Worm (Caenorhabditis elegans) whole organism, L2 larva: ENCODE data around the gene Y43F8B.17.

ENCODE experiments used
- C34F6.9 ChIP-seq: fragments of 150-350 bp; optimal IDR thresholded peaks from 2 replicates; lab custom pipeline; 2014; ENCODE audit warnings: missing biosample characterization, missing genetic modification characterization
- F13H6.1 ChIP-seq: sonication (generic microtip); optimal IDR thresholded peaks from 2 replicates; lab custom pipeline; 2016; ENCODE audit warnings: missing genetic modification characterization, missing compliant biosample characterization
- Y55F3AM.14 ChIP-seq: fragments of 200-800 bp; sonication (Bioruptor generic); optimal IDR thresholded peaks from 2 replicates; lab custom pipeline; 2018; ENCODE audit warnings: mild to moderate bottlenecking, missing genetic modification characterization, missing compliant biosample characterization
- ZK546.5 ChIP-seq: sonication (generic microtip); optimal IDR thresholded peaks from 2 replicates; lab custom pipeline; 2017; ENCODE audit warnings: missing biosample characterization, missing genetic modification characterization
- aly-2 ChIP-seq: fragments of 150-350 bp; optimal IDR thresholded peaks from 2 replicates; lab custom pipeline; 2014; ENCODE audit warnings: missing biosample characterization, missing genetic modification characterization
- blmp-1 ChIP-seq: sonication (generic microtip); optimal IDR thresholded peaks from 2 replicates; lab custom pipeline; 2017; ENCODE audit warnings: missing genetic modification characterization, mild to moderate bottlenecking, missing compliant biosample characterization, antibody characterized with exemption, moderate library complexity; ENCODE audit not compliant: insufficient read depth
- ceh-82 ChIP-seq: fragments of 150-350 bp; optimal IDR thresholded peaks from 2 replicates; lab custom pipeline; 2014; ENCODE audit warnings: missing biosample characterization, missing genetic modification characterization
- crh-2 ChIP-seq: sonication (generic microtip); optimal IDR thresholded peaks from 2 replicates; lab custom pipeline; 2017; ENCODE audit warnings: missing biosample characterization, missing genetic modification characterization
- dmd-4 ChIP-seq: sonication (generic microtip); optimal IDR thresholded peaks from 2 replicates; lab custom pipeline; 2017; ENCODE audit warnings: missing biosample characterization, missing genetic modification characterization
- egl-27 ChIP-seq: sonication (generic microtip); optimal IDR thresholded peaks from 3 replicates; lab custom pipeline; 2017; ENCODE audit warnings: missing biosample characterization, missing genetic modification reagents, missing genetic modification characterization
- elt-1 ChIP-seq: fragments of 150-350 bp; optimal IDR thresholded peaks from 2 replicates; lab custom pipeline; 2014; ENCODE audit warnings: missing biosample characterization, missing genetic modification characterization
- elt-3 ChIP-seq: sonication (generic microtip); optimal IDR thresholded peaks from 2 replicates; lab custom pipeline; 2017; ENCODE audit warnings: missing biosample characterization, missing genetic modification characterization
- fos-1 ChIP-seq: fragments of 150-350 bp; optimal IDR thresholded peaks from 2 replicates; lab custom pipeline; 2014; ENCODE audit warnings: missing biosample characterization, missing genetic modification characterization
- lin-11 ChIP-seq: fragments of 150-350 bp; sonication (generic microtip); optimal IDR thresholded peaks from 2 replicates; lab custom pipeline; 2014; ENCODE audit warnings: missing biosample characterization, missing genetic modification characterization, inconsistent platforms, mixed read lengths
- lin-13 ChIP-seq: fragments of 150-350 bp; optimal IDR thresholded peaks from 2 replicates; lab custom pipeline; 2014; ENCODE audit warnings: missing biosample characterization, missing genetic modification reagents, missing genetic modification characterization
- lin-39 ChIP-seq: fragments of 150-350 bp; optimal IDR thresholded peaks from 2 replicates; lab custom pipeline; 2014; ENCODE audit warnings: missing biosample characterization, missing genetic modification reagents, missing genetic modification characterization
- lsy-2 ChIP-seq, 2 experiments: fragments of 150-350 bp in 1 of 2; sonication (generic microtip) in 1 of 2; optimal IDR thresholded peaks; 2 replicates each; lab custom pipeline; 2014 to 2017; ENCODE audit warnings: missing biosample characterization in 2 of 2, missing genetic modification characterization in 2 of 2
- mbf-1 ChIP-seq: sonication (generic microtip); optimal IDR thresholded peaks from 2 replicates; lab custom pipeline; 2017; ENCODE audit warnings: missing biosample characterization, missing genetic modification characterization
- mdl-1 ChIP-seq, 2 experiments: fragments of 150-350 bp in 1 of 2; sonication (generic microtip) in 1 of 2; optimal IDR thresholded peaks; 2 replicates each; lab custom pipeline; 2017; ENCODE audit warnings: missing biosample characterization in 2 of 2, missing genetic modification characterization in 2 of 2
- nhr-10 ChIP-seq: sonication (generic microtip); optimal IDR thresholded peaks from 2 replicates; lab custom pipeline; 2017; ENCODE audit warnings: missing biosample characterization, missing genetic modification characterization
- nhr-11 ChIP-seq: fragments of 150-350 bp; optimal IDR thresholded peaks from 2 replicates; lab custom pipeline; 2014; ENCODE audit warnings: missing biosample characterization, missing genetic modification characterization
- nhr-12 ChIP-seq: fragments of 150-350 bp; optimal IDR thresholded peaks from 2 replicates; lab custom pipeline; 2014; ENCODE audit warnings: missing biosample characterization, missing genetic modification characterization
- nhr-129 ChIP-seq: fragments of 150-350 bp; optimal IDR thresholded peaks from 2 replicates; lab custom pipeline; 2014; ENCODE audit warnings: missing biosample characterization, missing genetic modification characterization
- nhr-21 ChIP-seq: fragments of 150-350 bp; optimal IDR thresholded peaks from 2 replicates; lab custom pipeline; 2014; ENCODE audit warnings: missing biosample characterization, missing genetic modification characterization
- nhr-23 ChIP-seq: fragments of 150-350 bp; optimal IDR thresholded peaks from 2 replicates; lab custom pipeline; 2014; ENCODE audit warnings: missing biosample characterization, missing genetic modification reagents, missing genetic modification characterization
- nhr-237 ChIP-seq: fragments of 150-350 bp; optimal IDR thresholded peaks from 2 replicates; lab custom pipeline; 2014; ENCODE audit warnings: missing biosample characterization, missing genetic modification characterization
- nhr-77 ChIP-seq: fragments of 150-350 bp; optimal IDR thresholded peaks from 2 replicates; lab custom pipeline; 2014; ENCODE audit warnings: missing biosample characterization, missing genetic modification characterization
- peb-1 ChIP-seq: fragments of 150-350 bp; optimal IDR thresholded peaks from 2 replicates; lab custom pipeline; 2014; ENCODE audit warnings: missing biosample characterization, missing genetic modification characterization
- sem-4 ChIP-seq: fragments of 150-350 bp; optimal IDR thresholded peaks from 2 replicates; lab custom pipeline; 2014; ENCODE audit warnings: missing biosample characterization, missing genetic modification reagents, missing genetic modification characterization
- sma-3 ChIP-seq: sonication (generic microtip); optimal IDR thresholded peaks from 2 replicates; lab custom pipeline; 2016; ENCODE audit warnings: missing genetic modification reagents, missing genetic modification characterization, missing compliant biosample characterization
- sma-9 ChIP-seq, 2 experiments: fragments of 150-350 bp in 1 of 2; sonication (generic microtip) in 1 of 2; optimal IDR thresholded peaks; 2 replicates each; lab custom pipeline; 2014 to 2016; ENCODE audit warnings: missing genetic modification characterization in 2 of 2, mild to moderate bottlenecking in 1 of 2, missing biosample characterization in 1 of 2, missing compliant biosample characterization in 1 of 2, missing genetic modification reagents in 1 of 2, moderate library complexity in 1 of 2
- snpc-4 ChIP-seq: fragments of 150-350 bp; optimal IDR thresholded peaks from 2 replicates; lab custom pipeline; 2014; ENCODE audit warnings: missing biosample characterization, missing genetic modification characterization
- unc-62 ChIP-seq: fragments of 150-350 bp; optimal IDR thresholded peaks from 2 replicates; lab custom pipeline; 2014; ENCODE audit warnings: missing biosample characterization, missing genetic modification reagents, missing genetic modification characterization
- zag-1 ChIP-seq: fragments of 150-350 bp; optimal IDR thresholded peaks from 2 replicates; lab custom pipeline; 2014; ENCODE audit warnings: missing biosample characterization, missing genetic modification characterization
- ztf-1 ChIP-seq: fragments of 200-800 bp; sonication (Bioruptor generic); conservative IDR thresholded peaks from 2 replicates; pipeline ENCODE4 v1.3.6; 2022; ENCODE audit warnings: missing genetic modification characterization, missing compliant biosample characterization
- ztf-11 ChIP-seq: sonication (generic microtip); optimal IDR thresholded peaks from 2 replicates; lab custom pipeline; 2017; ENCODE audit warnings: missing biosample characterization, missing genetic modification characterization
- ztf-4 ChIP-seq: fragments of 150-350 bp; optimal IDR thresholded peaks from 2 replicates; lab custom pipeline; 2014; ENCODE audit warnings: missing biosample characterization, missing genetic modification characterization

The Y43F8B.17 gene

ce11 chrV:19510925-19511324 is 26.4 kb downstream of the Y43F8B.17 start:
- TF ChIP-seq nhr-21 (tag; lab: Kevin White, UChicago) (no peak), peb-1 (tag; lab: Kevin White, UChicago) (no peak), nhr-77 (tag; lab: Kevin White, UChicago) (no peak), ztf-11 (tag; lab: Kevin White, UChicago) (no peak), sma-9 (GFP tag; optimal IDR thresholded peaks at IDR 0.05; lab: Kevin White, UChicago) (no peak), sma-9 (tag; optimal IDR thresholded peaks at IDR 0.05; lab: Kevin White, UChicago) (no peak), ztf-1 (no peak), ztf-4 (tag; lab: Kevin White, UChicago) (no peak), nhr-129 (tag; lab: Kevin White, UChicago) (no peak), F13H6.1 (tag; lab: Kevin White, UChicago) (no peak), blmp-1 (tag; lab: Kevin White, UChicago) (no peak), nhr-237 (tag; lab: Kevin White, UChicago) (no peak), ceh-82 (tag; lab: Kevin White, UChicago) (no peak), fos-1 (no peak)

DNA sequence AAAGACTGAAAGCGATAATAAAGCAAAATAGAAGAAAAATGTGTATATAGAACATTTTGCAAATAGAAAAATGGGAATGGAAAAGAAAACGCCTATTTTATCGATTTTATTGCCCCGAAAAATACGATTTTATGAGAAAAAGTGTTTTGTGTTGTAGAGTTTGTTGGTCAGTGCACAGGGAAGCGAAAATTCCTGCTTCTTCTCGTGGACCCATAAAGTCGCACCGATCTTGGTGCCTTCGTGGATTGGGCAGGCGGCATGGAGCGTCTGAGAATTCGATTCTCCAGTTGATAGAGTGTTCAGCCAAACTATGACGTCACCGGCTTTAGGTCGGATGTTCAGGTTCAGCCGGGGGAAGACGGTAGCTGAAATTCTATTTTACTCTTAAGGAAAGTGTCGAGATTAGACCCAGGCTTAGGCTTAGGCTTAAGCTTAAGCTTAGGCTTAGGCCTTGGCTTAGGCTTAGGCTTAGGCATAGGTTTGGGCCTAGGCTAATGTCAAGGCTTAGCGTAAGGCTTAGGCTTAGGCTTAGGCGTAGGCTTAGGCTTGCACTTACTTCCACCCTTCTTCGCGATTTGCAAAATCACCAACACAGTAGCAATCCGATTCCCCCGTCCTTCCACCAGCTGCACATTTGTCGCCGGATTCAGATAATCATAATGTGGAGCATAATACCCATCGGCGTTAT is 27.9 kb downstream of the Y43F8B.17 start, which contains the start of gene Y43F8B.19:
TSS of gene Y43F8B.19 (minus strand) at position 51 of the 688 bp plus-strand sequence.
- no peak for TF ChIP-seq fos-1
- no peak for TF ChIP-seq nhr-23
- TF ChIP-seq aly-2 (tag; lab: Kevin White, UChicago) = no peak
- TF ChIP-seq zag-1 (tag; lab: Kevin White, UChicago) = no peak
- no peak for TF ChIP-seq nhr-21 (tag; lab: Kevin White, UChicago)
- TF ChIP-seq ztf-1 = no peak
- no peak for TF ChIP-seq nhr-77 (tag; lab: Kevin White, UChicago)
- TF ChIP-seq nhr-129 (tag; lab: Kevin White, UChicago) = no peak
- TF ChIP-seq sma-3 (GFP tag; lab: Kevin White, UChicago) = no peak
- no peak for TF ChIP-seq snpc-4 (tag; lab: Kevin White, UChicago)
- no peak for TF ChIP-seq elt-3 (tag; lab: Kevin White, UChicago)

- TF ChIP-seq crh-2 (tag; lab: Kevin White, UChicago) (no peak), mdl-1 (tag; optimal IDR thresholded peaks at IDR 0.05; lab: Kevin White, UChicago) (no peak), ZK546.5 (tag; lab: Kevin White, UChicago) (no peak), dmd-4 (tag; lab: Kevin White, UChicago) (no peak), ztf-11 (tag; lab: Kevin White, UChicago) (no peak), aly-2 (tag; lab: Kevin White, UChicago) (no peak)
These were observed 29.0 kb downstream of the Y43F8B.17 start, which contains the start of gene phy-4 for ce11 chrV:19513552-19513951. Gene phy-4, minus strand, starts transcription at chrV:19513652.

DNA sequence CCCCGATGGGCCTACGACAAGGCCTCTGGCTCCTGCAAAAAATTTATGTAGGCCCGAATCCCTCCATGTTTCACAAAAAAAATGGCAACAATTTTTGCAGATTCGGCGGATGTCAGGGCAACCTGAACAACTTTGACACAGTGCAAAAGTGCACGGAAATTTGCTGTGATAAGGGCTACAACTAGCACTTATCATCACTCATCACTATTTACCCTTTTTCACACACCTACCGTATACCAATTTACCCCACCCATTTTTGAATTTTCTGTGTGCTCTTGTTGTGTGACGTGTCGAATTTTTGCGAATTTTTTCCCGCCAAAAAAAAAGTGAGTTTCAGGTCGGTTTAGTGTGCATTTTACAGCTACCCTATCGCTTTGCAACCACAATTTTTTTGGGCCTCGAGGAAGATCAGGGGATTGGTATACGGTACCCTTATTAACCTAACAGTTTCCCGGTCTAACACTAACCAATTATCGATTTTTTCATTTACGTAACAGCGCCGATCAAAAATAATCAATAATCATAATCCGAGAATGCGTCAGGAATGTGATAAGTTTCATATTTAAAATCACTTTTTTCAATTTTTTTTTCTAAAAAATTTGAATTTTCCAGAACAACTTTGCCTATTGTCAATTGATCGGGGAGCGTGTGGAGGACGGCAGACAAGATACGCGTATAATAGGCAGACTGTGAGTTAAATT is 34.1 kb downstream of the Y43F8B.17 start:
- TF ChIP-seq sem-4 (tag; lab: Kevin White, UChicago) (no peak), unc-62 (GFP tag; lab: Kevin White, UChicago) (no peak), fos-1 (no peak), lin-11 (tag; lab: Kevin White, UChicago) (no peak), elt-3 (tag; lab: Kevin White, UChicago) (no peak), nhr-21 (tag; lab: Kevin White, UChicago) (no peak), lin-13 (no peak), egl-27 (tag; lab: Kevin White, UChicago) (no peak), mbf-1 (tag; lab: Kevin White, UChicago) (no peak), nhr-12 (tag; lab: Kevin White, UChicago) (no peak), ztf-11 (tag; lab: Kevin White, UChicago) (no peak), dmd-4 (tag; lab: Kevin White, UChicago) (no peak)

DNA sequence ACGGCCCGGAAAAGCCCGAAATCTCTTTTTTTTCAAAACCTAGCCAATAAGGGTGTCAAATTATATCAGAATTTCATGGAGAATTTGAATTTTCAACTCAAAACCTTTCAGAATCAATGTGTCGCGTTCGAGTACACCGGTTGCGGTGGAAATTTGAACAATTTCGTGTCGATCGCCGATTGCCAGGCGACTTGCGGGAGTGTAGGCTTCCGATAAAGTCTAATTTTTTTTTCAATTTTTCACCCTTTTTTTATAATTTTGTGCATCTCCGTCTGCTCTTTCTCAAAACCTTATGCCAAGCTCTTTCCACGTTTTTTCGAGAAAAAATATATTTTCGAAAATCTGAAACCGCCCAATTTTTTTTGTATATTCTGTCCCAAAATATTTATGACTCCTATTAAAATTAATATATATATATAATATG is 35.0 kb downstream of the Y43F8B.17 start:
- peak; percentile 8 for TF ChIP-seq crh-2 (tag; lab: Kevin White, UChicago)
- peak in 1 of 2 experiments; percentile 52 for TF ChIP-seq lsy-2 (tag; optimal IDR thresholded peaks at IDR 0.05; lab: Kevin White, UChicago)
- TF ChIP-seq ztf-4 (tag; lab: Kevin White, UChicago) = peak; percentile 63
- TF ChIP-seq elt-1 (tag; lab: Kevin White, UChicago) = no peak
- TF ChIP-seq unc-62 (GFP tag; lab: Kevin White, UChicago) = no peak
- no peak for TF ChIP-seq lin-11 (tag; lab: Kevin White, UChicago)
- no peak for TF ChIP-seq nhr-21 (tag; lab: Kevin White, UChicago)
- TF ChIP-seq nhr-237 (tag; lab: Kevin White, UChicago) = no peak
- no peak for TF ChIP-seq C34F6.9
- TF ChIP-seq sma-3 (GFP tag; lab: Kevin White, UChicago) = no peak
- TF ChIP-seq nhr-10 = no peak
- no peak for TF ChIP-seq zag-1 (tag; lab: Kevin White, UChicago)
- TF ChIP-seq Y55F3AM.14 (GFP tag; lab: Kevin White, UChicago) = peak; percentile 50
- TF ChIP-seq F13H6.1 (tag; lab: Kevin White, UChicago) = no peak
- TF ChIP-seq sem-4 (tag; lab: Kevin White, UChicago) = peak; percentile 10
- TF ChIP-seq lin-39 (tag; lab: Kevin White, UChicago) = no peak
- TF ChIP-seq nhr-11 (tag; lab: Kevin White, UChicago) = no peak
